Worm (Caenorhabditis elegans): Measurements from ENCODE around the gene fbxa-209.

- no peak for TF ChIP-seq lin-35 (GFP tag; optimal IDR thresholded peaks at IDR 0.05)
- TF ChIP-seq rpc-1 (optimal IDR thresholded peaks at IDR 0.05), result no peak
- TF ChIP-seq rpc-1 (tag; optimal IDR thresholded peaks at IDR 0.05), result no peak
- TF ChIP-seq snpc-3.4 (tag; optimal IDR thresholded peaks at IDR 0.05), result no peak
- no peak for TF ChIP-seq F49E8.2 (tag; optimal IDR thresholded peaks at IDR 0.05; ENCODE audit: insufficient read depth)
- no peak for TF ChIP-seq ztf-3 (GFP tag; optimal IDR thresholded peaks at IDR 0.05)
- no peak for TF ChIP-seq rcor-1 (GFP tag; IDR thresholded peaks at IDR 0.05)
- no peak for TF ChIP-seq efl-1 (GFP tag; optimal IDR thresholded peaks at IDR 0.05)
- TF ChIP-seq dox-1 (GFP tag; IDR thresholded peaks at IDR 0.05), result no peak
- no peak for TF ChIP-seq tbp1 (GFP tag; optimal IDR thresholded peaks at IDR 0.05)
- TF ChIP-seq snpc-4 (GFP tag; optimal IDR thresholded peaks at IDR 0.05), result no peak
- TF ChIP-seq snpc-4 (tag; optimal IDR thresholded peaks at IDR 0.05), result no peak
- TF ChIP-seq K12H6.12 (tag; optimal IDR thresholded peaks at IDR 0.05), result no peak
Observed at ce11 chrV:15448408-15448807, 21.6 kb upstream of the fbxa-209 start, which contains the start of gene T26H5.4.
